Worm (Caenorhabditis elegans) whole organism, L4 larva: ENCODE results near the gene Y45G5AM.3.

Experiments used
- F37D6.2 ChIP-seq: sonication (generic microtip); optimal IDR thresholded peaks from 2 replicates; lab custom pipeline; 2016; ENCODE audit warnings: mild to moderate bottlenecking, missing genetic modification characterization, missing compliant biosample characterization
- F49E8.2 ChIP-seq: sonication (generic microtip); optimal IDR thresholded peaks from 2 replicates; lab custom pipeline; 2016; ENCODE audit warnings: missing compliant biosample characterization, mild to moderate bottlenecking, missing genetic modification characterization, borderline replicate concordance
- T26A8.4 ChIP-seq: fragments of 200-800 bp; sonication (Bioruptor generic); IDR thresholded peaks from 2 replicates; pipeline ENCODE4 v1.3.6; 2022; ENCODE audit warnings: missing genetic modification characterization, missing compliant biosample characterization
- Y105C5A.15 ChIP-seq: fragments of 200-800 bp; sonication (Bioruptor generic); IDR thresholded peaks from 2 replicates; pipeline ENCODE4 v1.3.6; 2022; ENCODE audit warnings: missing genetic modification characterization, missing compliant biosample characterization
- Y48G9A.11 ChIP-seq: fragments of 200-800 bp; sonication (Bioruptor generic); IDR thresholded peaks from 2 replicates; pipeline ENCODE4 v1.3.6; 2022; ENCODE audit warnings: missing genetic modification reagents, missing genetic modification characterization, missing compliant biosample characterization
- Y5F2A.4 ChIP-seq: fragments of 200-800 bp; sonication (Bioruptor generic); optimal IDR thresholded peaks from 2 replicates; lab custom pipeline; 2018; ENCODE audit warnings: mild to moderate bottlenecking, missing genetic modification characterization, missing compliant biosample characterization
- aha-1 ChIP-seq: fragments of 150-350 bp; peaks from one replicate; lab custom pipeline; 2014; ENCODE audit warnings: missing biosample characterization, missing genetic modification characterization
- aly-2 ChIP-seq: sonication (generic microtip); optimal IDR thresholded peaks from 2 replicates; lab custom pipeline; 2018; ENCODE audit warnings: missing biosample characterization, missing genetic modification characterization
- ceh-28 ChIP-seq: fragments of 150-350 bp; optimal IDR thresholded peaks from 2 replicates; lab custom pipeline; 2014; ENCODE audit warnings: missing biosample characterization, missing genetic modification reagents, missing genetic modification characterization
- ceh-32 ChIP-seq: sonication (generic microtip); optimal IDR thresholded peaks from 2 replicates; lab custom pipeline; 2016; ENCODE audit warnings: mild to moderate bottlenecking, missing genetic modification characterization, missing compliant biosample characterization; ENCODE audit not compliant: poor library complexity
- ceh-82 ChIP-seq: sonication (generic microtip); optimal IDR thresholded peaks from 2 replicates; lab custom pipeline; 2017; ENCODE audit warnings: missing biosample characterization, missing genetic modification characterization
- ces-1 ChIP-seq: fragments of 150-350 bp; sonication (generic microtip); optimal IDR thresholded peaks from 4 replicates; lab custom pipeline; 2014; ENCODE audit warnings: missing biosample characterization, missing genetic modification reagents, missing genetic modification characterization
- cey-2 ChIP-seq: sonication (generic microtip); optimal IDR thresholded peaks from 3 replicates; lab custom pipeline; 2017; ENCODE audit warnings: missing genetic modification characterization, mild to moderate bottlenecking, missing compliant biosample characterization, antibody characterized with exemption, borderline replicate concordance; ENCODE audit not compliant: insufficient read depth
- daf-16 ChIP-seq, 3 experiments: sonication (generic microtip); optimal IDR thresholded peaks; 2 replicates each; lab custom pipeline; 2016 to 2017; ENCODE audit warnings: missing genetic modification characterization in 3 of 3, missing genetic modification reagents in 3 of 3, mild to moderate bottlenecking in 2 of 3, missing compliant biosample characterization in 2 of 3, missing biosample characterization in 1 of 3, moderate library complexity in 1 of 3
- daf-19 ChIP-seq: fragments of 200-800 bp; sonication (Bioruptor generic); conservative IDR thresholded peaks from 2 replicates; pipeline ENCODE4 v1.3.6; 2022; ENCODE audit warnings: missing genetic modification characterization, missing compliant biosample characterization
- daf-8 ChIP-seq: fragments of 200-800 bp; sonication (Bioruptor generic); IDR thresholded peaks from 2 replicates; pipeline ENCODE4 v1.3.6; 2022; ENCODE audit warnings: missing genetic modification characterization, missing compliant biosample characterization
- dmd-6 ChIP-seq: fragments of 200-800 bp; sonication (Bioruptor generic); IDR thresholded peaks from 2 replicates; pipeline ENCODE4 v1.3.6; 2022; ENCODE audit warnings: missing genetic modification reagents, missing genetic modification characterization, missing compliant biosample characterization
- dmd-8 ChIP-seq: fragments of 200-800 bp; sonication (Bioruptor generic); IDR thresholded peaks from 2 replicates; pipeline ENCODE4 v1.3.6; 2022; ENCODE audit warnings: missing genetic modification characterization, missing compliant biosample characterization
- egl-43 ChIP-seq: fragments of 200-800 bp; sonication (Bioruptor generic); IDR thresholded peaks from 2 replicates; pipeline ENCODE4 v1.3.6; 2022; ENCODE audit warnings: missing genetic modification reagents, missing genetic modification characterization, missing compliant biosample characterization
- fos-1 ChIP-seq: fragments of 150-350 bp; optimal IDR thresholded peaks from 2 replicates; lab custom pipeline; 2014; ENCODE audit warnings: missing biosample characterization, missing genetic modification characterization
- gei-8 ChIP-seq: fragments of 200-800 bp; sonication (Bioruptor generic); optimal IDR thresholded peaks from 2 replicates; lab custom pipeline; 2018; ENCODE audit warnings: mild to moderate bottlenecking, missing genetic modification characterization, missing compliant biosample characterization
- hif-1 ChIP-seq, 2 experiments: sonication (generic microtip); optimal IDR thresholded peaks; 2 replicates each; lab custom pipeline; 2016 to 2017; ENCODE audit warnings: missing compliant biosample characterization in 2 of 2, missing genetic modification characterization in 2 of 2, missing genetic modification reagents in 2 of 2, missing genotype in 2 of 2, mild to moderate bottlenecking in 1 of 2
- hlh-30 ChIP-seq: sonication (generic microtip); optimal IDR thresholded peaks from 2 replicates; lab custom pipeline; 2017; ENCODE audit warnings: antibody characterized with exemption, mild to moderate bottlenecking, missing genetic modification characterization, missing compliant biosample characterization; ENCODE audit not compliant: insufficient read depth
- lim-7 ChIP-seq: fragments of 200-800 bp; sonication (Bioruptor generic); IDR thresholded peaks from 2 replicates; pipeline ENCODE4 v1.3.6; 2022; ENCODE audit warnings: missing genetic modification characterization, missing compliant biosample characterization
- lin-15B ChIP-seq: fragments of 150-350 bp; sonication (generic microtip); optimal IDR thresholded peaks from 3 replicates; lab custom pipeline; 2014; ENCODE audit warnings: missing biosample characterization, missing genetic modification characterization
- lin-38 ChIP-seq: fragments of 200-800 bp; sonication (Bioruptor generic); IDR thresholded peaks from 2 replicates; pipeline ENCODE4 v1.3.6; 2022; ENCODE audit warnings: missing genetic modification reagents, missing genetic modification characterization, missing compliant biosample characterization
- lir-3 ChIP-seq: sonication (generic microtip); optimal IDR thresholded peaks from 2 replicates; lab custom pipeline; 2016; ENCODE audit warnings: mild to moderate bottlenecking, missing genetic modification characterization, missing compliant biosample characterization
- mes-2 ChIP-seq: sonication (generic microtip); optimal IDR thresholded peaks from 2 replicates; lab custom pipeline; 2016; ENCODE audit warnings: missing genotype, mild to moderate bottlenecking, missing genetic modification characterization, missing compliant biosample characterization; ENCODE audit not compliant: poor library complexity, severe bottlenecking
- nhr-11 ChIP-seq: fragments of 150-350 bp; optimal IDR thresholded peaks from 2 replicates; lab custom pipeline; 2014; ENCODE audit warnings: missing biosample characterization, missing genetic modification characterization
- nhr-48 ChIP-seq: sonication (generic microtip); optimal IDR thresholded peaks from 2 replicates; lab custom pipeline; 2016; ENCODE audit warnings: mild to moderate bottlenecking, missing genetic modification characterization, missing compliant biosample characterization
- nhr-77 ChIP-seq: fragments of 150-350 bp; optimal IDR thresholded peaks from 2 replicates; lab custom pipeline; 2014; ENCODE audit warnings: missing biosample characterization, missing genetic modification characterization
- pha-4 ChIP-seq, 2 experiments: fragments of 150-350 bp in 1 of 2; fragments of 200-800 bp in 1 of 2; sonication (Bioruptor generic) in 1 of 2; IDR thresholded peaks in 1 of 2; optimal IDR thresholded peaks in 1 of 2; 2 replicates each; pipeline versions ENCODE4 v1.3.6 to Lab custom; 2014 to 2022; ENCODE audit warnings: missing genetic modification characterization in 2 of 2, missing genetic modification reagents in 2 of 2, missing biosample characterization in 1 of 2, missing compliant biosample characterization in 1 of 2
- php-3 ChIP-seq: fragments of 200-800 bp; sonication (Bioruptor generic); IDR thresholded peaks from 2 replicates; pipeline ENCODE4 v1.3.6; 2022; ENCODE audit warnings: missing genetic modification reagents, missing genetic modification characterization, missing compliant biosample characterization
- pqm-1 ChIP-seq: sonication (generic microtip); optimal IDR thresholded peaks from 2 replicates; lab custom pipeline; 2017; ENCODE audit warnings: missing biosample characterization, missing genetic modification characterization
- rbr-2 ChIP-seq: sonication (generic microtip); optimal IDR thresholded peaks from 2 replicates; lab custom pipeline; 2016; ENCODE audit warnings: missing genotype, missing genetic modification characterization, missing compliant biosample characterization
- skn-1 ChIP-seq: fragments of 150-350 bp; optimal IDR thresholded peaks from 2 replicates; lab custom pipeline; 2014; ENCODE audit warnings: missing biosample characterization, missing genetic modification characterization
- tag-97 ChIP-seq: fragments of 200-800 bp; sonication (Bioruptor generic); IDR thresholded peaks from 2 replicates; pipeline ENCODE4 v1.3.6; 2022; ENCODE audit warnings: missing genetic modification characterization, missing compliant biosample characterization
- tra-1 ChIP-seq: fragments of 200-800 bp; sonication (Bioruptor generic); IDR thresholded peaks from 2 replicates; pipeline ENCODE4 v1.3.6; 2022; ENCODE audit warnings: missing genetic modification reagents, missing genetic modification characterization, missing compliant biosample characterization
- zfp-2 ChIP-seq: sonication (generic microtip); optimal IDR thresholded peaks from 2 replicates; lab custom pipeline; 2016; ENCODE audit warnings: mild to moderate bottlenecking, missing genetic modification characterization, missing compliant biosample characterization
- zip-2 ChIP-seq: fragments of 150-350 bp; optimal IDR thresholded peaks from 2 replicates; lab custom pipeline; 2014; ENCODE audit warnings: missing biosample characterization, missing genetic modification characterization

The Y45G5AM.3 gene

DNA sequence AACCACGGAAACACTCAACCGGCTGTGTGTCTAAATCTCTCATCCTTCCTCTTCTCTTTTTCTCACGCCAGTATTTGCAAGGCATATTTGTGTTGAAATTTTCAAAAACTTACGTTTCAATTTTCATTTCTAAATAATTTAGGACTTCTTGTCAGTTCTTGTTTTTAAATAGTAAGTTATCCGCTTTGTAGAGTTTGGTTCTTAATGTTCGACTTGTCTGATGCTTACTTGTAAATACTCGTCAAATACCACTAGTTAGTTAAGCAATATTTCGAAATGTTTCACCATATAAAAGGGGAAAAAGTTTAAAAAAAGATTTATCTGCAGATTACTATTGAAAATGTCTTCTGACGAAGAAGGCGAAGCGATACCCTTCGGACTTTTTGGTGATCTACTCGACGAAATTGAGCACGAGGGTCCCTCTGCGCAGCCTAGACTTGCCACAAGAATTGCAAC is at the start of gene Y45G5AM.3:
Gene Y45G5AM.3, plus strand, starts transcription at position 51 of the 456 bp plus-strand sequence.
- peak; percentile 96 for TF ChIP-seq zip-2 (tag; lab: Kevin White, UChicago)
- peak; percentile 7 for TF ChIP-seq pqm-1
- TF ChIP-seq daf-16 (GFP tag; optimal IDR thresholded peaks at IDR 0.05; lab: Kevin White, UChicago), result no peak
- peak; percentile 30 for TF ChIP-seq daf-16 (tag; optimal IDR thresholded peaks at IDR 0.05; lab: Kevin White, UChicago)
- no peak for TF ChIP-seq nhr-11 (tag; lab: Kevin White, UChicago)
- TF ChIP-seq skn-1 (tag; lab: Kevin White, UChicago), result no peak
- peak in 1 of 2 experiments; percentile 21 for TF ChIP-seq hif-1 (tag; optimal IDR thresholded peaks at IDR 0.05; lab: Kevin White, UChicago)
- no peak for TF ChIP-seq ceh-32 (tag; lab: Kevin White, UChicago)
- no peak for TF ChIP-seq pha-4 (GFP tag; IDR thresholded peaks at IDR 0.05; lab: Robert Waterston, UW)
- TF ChIP-seq pha-4 (tag; optimal IDR thresholded peaks at IDR 0.05; lab: Kevin White, UChicago), result peak; percentile 8
- TF ChIP-seq tra-1, result no peak

DNA sequence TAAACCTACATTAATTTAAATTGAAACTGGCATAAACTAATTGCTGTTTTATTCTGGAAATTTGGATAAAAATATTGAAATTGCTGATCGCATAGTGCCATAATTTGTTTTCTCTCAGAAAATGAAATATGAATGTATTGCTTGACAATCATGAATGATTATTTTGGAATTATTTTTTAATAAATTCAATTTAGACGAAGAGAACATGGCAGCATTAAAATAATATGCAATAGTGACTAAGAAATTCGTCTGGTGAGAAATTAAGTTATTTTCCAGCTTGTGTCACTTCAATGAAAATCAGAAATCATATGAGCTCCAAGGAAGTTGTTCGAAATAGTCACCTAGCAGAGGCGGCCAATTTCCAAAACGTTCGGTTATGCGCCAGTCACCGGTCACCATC is 49.7 kb upstream of the Y45G5AM.3 start, which contains the start of gene srw-133:
Gene srw-133, minus strand, starts transcription at position 101 of the 400 bp plus-strand sequence.
- no peak for TF ChIP-seq mes-2 (tag; lab: Kevin White, UChicago)
- no peak for TF ChIP-seq ceh-82
- TF ChIP-seq Y105C5A.15 (GFP tag; lab: Robert Waterston, UW), result no peak
- TF ChIP-seq zfp-2, result no peak
- TF ChIP-seq nhr-48 (tag; lab: Kevin White, UChicago), result no peak
- TF ChIP-seq daf-8 (GFP tag; lab: Robert Waterston, UW), result no peak
- TF ChIP-seq T26A8.4 (GFP tag; lab: Robert Waterston, UW), result no peak
- no peak for TF ChIP-seq fos-1 (tag; lab: Kevin White, UChicago)
- no peak for TF ChIP-seq ceh-28 (tag; lab: Kevin White, UChicago)
- TF ChIP-seq pqm-1, result no peak
- no peak for TF ChIP-seq egl-43 (GFP tag; lab: Robert Waterston, UW)
- no peak for TF ChIP-seq ces-1 (GFP tag; lab: Kevin White, UChicago)
- TF ChIP-seq lin-38 (GFP tag; lab: Robert Waterston, UW), result no peak
- TF ChIP-seq Y48G9A.11 (GFP tag; lab: Robert Waterston, UW), result no peak
- no peak for TF ChIP-seq hlh-30 (tag; lab: Kevin White, UChicago)
- no peak for TF ChIP-seq cey-2 (tag; lab: Kevin White, UChicago)
- no peak for TF ChIP-seq tag-97 (GFP tag; lab: Robert Waterston, UW)

DNA sequence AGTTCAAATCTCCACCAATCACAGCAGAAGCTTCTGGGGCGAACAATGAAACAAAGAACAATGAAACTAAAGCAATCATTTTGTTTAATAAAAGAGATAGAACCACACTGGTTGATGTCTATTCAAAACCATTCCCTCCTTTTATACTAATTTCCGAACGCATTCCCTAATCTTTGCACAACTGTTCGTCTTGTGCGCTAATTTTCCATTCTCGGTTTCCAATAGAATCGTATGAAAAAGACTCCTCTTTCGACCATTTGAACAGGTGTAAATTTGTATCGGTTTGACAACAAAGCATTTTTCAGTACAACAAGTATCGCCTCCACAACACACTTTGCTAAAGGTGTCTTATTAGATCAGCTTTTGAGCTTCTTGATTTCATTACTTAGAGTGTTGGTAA is 48.3 kb upstream of the Y45G5AM.3 start, which contains the start of gene T05B4.8:
Gene T05B4.8, minus strand, starts transcription at position 101 of the 400 bp plus-strand sequence.
- no peak for TF ChIP-seq ceh-28 (tag; lab: Kevin White, UChicago)
- peak; percentile 7 for TF ChIP-seq aha-1 (tag; lab: Kevin White, UChicago)

DNA sequence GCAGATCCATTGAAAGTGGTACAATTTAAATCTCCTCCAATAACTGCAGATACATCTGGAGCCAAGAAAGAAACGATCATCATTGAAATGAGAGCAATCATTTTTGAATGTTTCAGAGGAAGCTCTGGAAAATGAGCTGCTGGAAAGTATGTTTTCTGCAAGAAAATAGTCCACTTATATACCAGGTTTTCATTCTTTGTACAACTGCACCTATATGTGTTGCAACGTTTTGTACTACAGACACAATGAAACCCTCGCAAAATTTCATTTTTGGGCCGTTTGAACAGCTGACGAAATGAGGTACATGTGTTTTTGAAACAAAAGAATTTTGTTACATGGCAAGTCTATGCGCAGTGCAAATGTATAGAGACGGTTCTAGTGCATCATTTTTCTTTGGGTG is 46.0 kb upstream of the Y45G5AM.3 start, which contains the start of gene T05B4.9:
Gene T05B4.9, minus strand, starts transcription at position 101 of the 400 bp plus-strand sequence.
- TF ChIP-seq aha-1 (tag; lab: Kevin White, UChicago) (no peak), lir-3 (tag; lab: Kevin White, UChicago) (no peak), dmd-6 (no peak), zip-2 (tag; lab: Kevin White, UChicago) (no peak), dmd-8 (GFP tag; lab: Robert Waterston, UW) (no peak), nhr-77 (no peak), zfp-2 (no peak), F37D6.2 (tag; lab: Kevin White, UChicago) (no peak), Y5F2A.4 (no peak), rbr-2 (tag; lab: Kevin White, UChicago) (no peak), php-3 (GFP tag; lab: Robert Waterston, UW) (no peak), gei-8 (GFP tag; lab: Kevin White, UChicago) (no peak), lin-15B (tag; lab: Kevin White, UChicago) (no peak), daf-19 (GFP tag; lab: Robert Waterston, UW) (no peak), aly-2 (tag; lab: Kevin White, UChicago) (no peak), F49E8.2 (tag; lab: Kevin White, UChicago) (no peak), lim-7 (GFP tag; lab: Robert Waterston, UW) (no peak)
